Fruit fly (Drosophila melanogaster) whole organism, embryonic: ENCODE data around the gene CG11089.

Source experiments
- Abd-B ChIP-seq: fragments of 200-800 bp; sonication (Bioruptor generic); optimal IDR thresholded peaks from 2 replicates; lab custom pipeline; 2018; ENCODE audit warnings: missing biosample characterization, mild to moderate bottlenecking, missing genetic modification characterization, moderate library complexity
- Asciz ChIP-seq: fragments of 200-800 bp; sonication (Bioruptor generic); optimal IDR thresholded peaks from 2 replicates; lab custom pipeline; 2017; ENCODE audit warnings: missing biosample characterization, mild to moderate bottlenecking, missing genetic modification characterization, missing genetic modification reagents
- BtbVII ChIP-seq: fragments of 200-800 bp; sonication (Bioruptor generic); optimal IDR thresholded peaks from 3 replicates; lab custom pipeline; 2017; ENCODE audit warnings: missing biosample characterization, mild to moderate bottlenecking, missing genetic modification characterization
- CG10147 ChIP-seq: fragments of 200-800 bp; sonication (Bioruptor generic); optimal IDR thresholded peaks from 2 replicates; lab custom pipeline; 2019; ENCODE audit warnings: missing biosample characterization, mild to moderate bottlenecking, missing genetic modification characterization, moderate library complexity
- CG12155 ChIP-seq: fragments of 200-800 bp; sonication (Bioruptor generic); optimal IDR thresholded peaks from 3 replicates; lab custom pipeline; 2016; ENCODE audit warnings: missing biosample characterization, missing genetic modification characterization
- CG12219 ChIP-seq: fragments of 200-800 bp; sonication (Bioruptor generic); optimal IDR thresholded peaks from 3 replicates; lab custom pipeline; 2018; ENCODE audit warnings: missing biosample characterization, mild to moderate bottlenecking, missing genetic modification characterization
- CG1233 ChIP-seq: fragments of 200-800 bp; sonication (Bioruptor generic); optimal IDR thresholded peaks from 4 replicates; lab custom pipeline; 2018; ENCODE audit warnings: missing biosample characterization, mild to moderate bottlenecking, missing genetic modification characterization
- CG13424 ChIP-seq: fragments of 200-800 bp; sonication (Bioruptor generic); optimal IDR thresholded peaks from 2 replicates; lab custom pipeline; 2019; ENCODE audit warnings: missing biosample characterization, mild to moderate bottlenecking, missing genetic modification characterization, moderate library complexity
- CG14441 ChIP-seq: fragments of 200-800 bp; sonication (Bioruptor generic); IDR thresholded peaks from 2 replicates; pipeline ENCODE4 v1.3.6; 2022; ENCODE audit warnings: missing biosample characterization, missing genetic modification characterization
- CG14965 ChIP-seq: fragments of 200-800 bp; sonication (Bioruptor generic); optimal IDR thresholded peaks from 2 replicates; lab custom pipeline; 2016; ENCODE audit warnings: missing biosample characterization, missing genetic modification characterization, borderline replicate concordance
- CG1602 ChIP-seq: fragments of 200-800 bp; sonication (Bioruptor generic); optimal IDR thresholded peaks from 3 replicates; lab custom pipeline; 2016; ENCODE audit warnings: missing biosample characterization, missing genetic modification characterization
- CG17568 ChIP-seq: fragments of 200-800 bp; sonication (Bioruptor generic); optimal IDR thresholded peaks from 2 replicates; lab custom pipeline; 2018; ENCODE audit warnings: missing biosample characterization, mild to moderate bottlenecking, missing genetic modification characterization, moderate library complexity
- CG18011 ChIP-seq: fragments of 200-800 bp; sonication (Bioruptor generic); optimal IDR thresholded peaks from 2 replicates; lab custom pipeline; 2017; ENCODE audit warnings: missing biosample characterization, missing genetic modification characterization, mild to moderate bottlenecking, moderate library complexity, missing genotype
- CG18619 ChIP-seq: fragments of 200-800 bp; sonication (Bioruptor generic); optimal IDR thresholded peaks from 3 replicates; lab custom pipeline; 2017; ENCODE audit warnings: missing biosample characterization, mild to moderate bottlenecking, missing genetic modification characterization
- CG18764 ChIP-seq: fragments of 200-800 bp; sonication (Bioruptor generic); optimal IDR thresholded peaks from 3 replicates; lab custom pipeline; 2016; ENCODE audit warnings: missing biosample characterization, missing genetic modification characterization
- CG3065 ChIP-seq: fragments of 200-800 bp; sonication (Bioruptor generic); optimal IDR thresholded peaks from 2 replicates; lab custom pipeline; 2016; ENCODE audit warnings: missing biosample characterization, missing genetic modification characterization
- CG4282 ChIP-seq: fragments of 200-800 bp; sonication (Bioruptor generic); optimal IDR thresholded peaks from 2 replicates; lab custom pipeline; 2016; ENCODE audit warnings: missing biosample characterization, missing genetic modification characterization
- CG4360 ChIP-seq: fragments of 200-800 bp; sonication (Bioruptor generic); IDR thresholded peaks from 2 replicates; pipeline ENCODE4 v1.3.6; 2022; ENCODE audit warnings: missing biosample characterization, missing genetic modification characterization
- CG4424 ChIP-seq: fragments of 200-800 bp; sonication (Bioruptor generic); optimal IDR thresholded peaks from 3 replicates; lab custom pipeline; 2016; ENCODE audit warnings: missing biosample characterization, missing genetic modification characterization
- CG5245 ChIP-seq: fragments of 200-800 bp; sonication (Bioruptor generic); optimal IDR thresholded peaks from 3 replicates; lab custom pipeline; 2016; ENCODE audit warnings: missing biosample characterization, missing genetic modification characterization
- CG6175 ChIP-seq: fragments of 200-800 bp; sonication (Bioruptor generic); IDR thresholded peaks from 3 replicates; pipeline ENCODE4 v1.3.6; 2022; ENCODE audit warnings: missing biosample characterization, missing genetic modification characterization
- CG6689 ChIP-seq: fragments of 200-800 bp; sonication (Bioruptor generic); IDR thresholded peaks from 2 replicates; pipeline ENCODE4 v1.3.6; 2022; ENCODE audit warnings: missing biosample characterization, missing genetic modification characterization
- CG8290 ChIP-seq, 3 experiments: fragments of 200-800 bp; sonication (Bioruptor generic); optimal IDR thresholded peaks; 2 replicates each; lab custom pipeline; 2016 to 2019; ENCODE audit warnings: missing biosample characterization in 3 of 3, missing genetic modification characterization in 3 of 3, mild to moderate bottlenecking in 2 of 3, moderate library complexity in 1 of 3
- CoRest ChIP-seq: fragments of 200-800 bp; sonication (Bioruptor generic); optimal IDR thresholded peaks from 3 replicates; lab custom pipeline; 2018; ENCODE audit warnings: missing biosample characterization, mild to moderate bottlenecking, missing genetic modification characterization, moderate library complexity
- Doc2 ChIP-seq: fragments of 200-800 bp; sonication (Bioruptor generic); IDR thresholded peaks from 2 replicates; pipeline ENCODE4 v1.3.6; 2022; ENCODE audit warnings: missing biosample characterization, missing genetic modification characterization
- Hsf ChIP-seq: fragments of 200-800 bp; sonication (Bioruptor generic); optimal IDR thresholded peaks from 3 replicates; lab custom pipeline; 2016; ENCODE audit warnings: missing biosample characterization, missing genetic modification characterization
- Jarid2 ChIP-seq: fragments of 200-800 bp; sonication (Bioruptor generic); optimal IDR thresholded peaks from 3 replicates; lab custom pipeline; 2017; ENCODE audit warnings: mild to moderate bottlenecking, missing biosample characterization, missing genetic modification reagents, missing genetic modification characterization
- Med ChIP-seq: fragments of 200-800 bp; sonication (Bioruptor generic); peaks from one replicate; lab custom pipeline; 2016; ENCODE audit warnings: missing biosample characterization, missing genetic modification characterization, mild to moderate bottlenecking, inconsistent platforms, moderate library complexity
- Myb ChIP-seq: fragments of 200-800 bp; sonication (Bioruptor generic); optimal IDR thresholded peaks from 2 replicates; lab custom pipeline; 2016; ENCODE audit warnings: missing biosample characterization, missing genetic modification characterization
- NfI ChIP-seq: fragments of 200-800 bp; sonication (Bioruptor generic); optimal IDR thresholded peaks from 3 replicates; lab custom pipeline; 2018; ENCODE audit warnings: missing biosample characterization, mild to moderate bottlenecking, missing genetic modification characterization, moderate library complexity
- Oaz ChIP-seq: fragments of 200-800 bp; sonication (Bioruptor generic); IDR thresholded peaks from 2 replicates; pipeline ENCODE4 v1.3.6; 2022; ENCODE audit warnings: missing biosample characterization, missing genetic modification characterization
- Optix ChIP-seq: fragments of 200-800 bp; sonication (Bioruptor generic); IDR thresholded peaks from 3 replicates; pipeline ENCODE4 v1.3.6; 2022; ENCODE audit warnings: missing biosample characterization, missing genetic modification characterization
- Rfx ChIP-seq: fragments of 200-800 bp; sonication (Bioruptor generic); IDR thresholded peaks from 2 replicates; pipeline ENCODE4 v1.3.6; 2022; ENCODE audit warnings: missing biosample characterization, missing genetic modification characterization
- ab ChIP-seq: fragments of 200-800 bp; sonication (Bioruptor generic); optimal IDR thresholded peaks from 2 replicates; lab custom pipeline; 2016; ENCODE audit warnings: missing biosample characterization, missing genetic modification characterization
- aop ChIP-seq: fragments of 200-800 bp; sonication (Bioruptor generic); IDR thresholded peaks from 2 replicates; pipeline ENCODE4 v1.3.6; 2022; ENCODE audit warnings: missing biosample characterization, missing genetic modification characterization
- cg ChIP-seq: fragments of 200-800 bp; sonication (Bioruptor generic); optimal IDR thresholded peaks from 3 replicates; lab custom pipeline; 2019; ENCODE audit warnings: missing biosample characterization, mild to moderate bottlenecking, missing genetic modification characterization, moderate library complexity
- crol ChIP-seq: fragments of 200-800 bp; sonication (Bioruptor generic); IDR thresholded peaks from 2 replicates; pipeline ENCODE4 v1.3.6; 2022; ENCODE audit warnings: missing biosample characterization, missing genetic modification characterization
- dpn ChIP-seq, 2 experiments: fragments of 200-800 bp; sonication (Bioruptor generic); optimal IDR thresholded peaks; 3 replicates each; lab custom pipeline; 2016; ENCODE audit warnings: missing biosample characterization in 2 of 2, missing genetic modification characterization in 2 of 2
- emc ChIP-seq: fragments of 200-800 bp; sonication (Bioruptor generic); optimal IDR thresholded peaks from 2 replicates; lab custom pipeline; 2016; ENCODE audit warnings: missing biosample characterization, missing genetic modification characterization
- gfzf ChIP-seq: fragments of 200-800 bp; sonication (Bioruptor generic); optimal IDR thresholded peaks from 2 replicates; lab custom pipeline; 2016; ENCODE audit warnings: missing biosample characterization, mild to moderate bottlenecking, missing genetic modification characterization, moderate library complexity
- ind ChIP-seq: fragments of 200-800 bp; sonication (Bioruptor generic); optimal IDR thresholded peaks from 3 replicates; lab custom pipeline; 2016; ENCODE audit warnings: missing biosample characterization, missing genetic modification characterization
- knrl ChIP-seq: fragments of 200-800 bp; sonication (Bioruptor generic); IDR thresholded peaks from 3 replicates; pipeline ENCODE4 v1.3.6; 2022; ENCODE audit warnings: missing biosample characterization, missing genetic modification characterization; ENCODE audit not compliant: partially characterized antibody
- lmd ChIP-seq: fragments of 200-800 bp; sonication (Bioruptor generic); IDR thresholded peaks from 2 replicates; pipeline ENCODE4 v1.3.6; 2022; ENCODE audit warnings: missing biosample characterization, missing genetic modification characterization
- p53 ChIP-seq: fragments of 200-800 bp; sonication (Bioruptor generic); optimal IDR thresholded peaks from 2 replicates; lab custom pipeline; 2016; ENCODE audit warnings: missing biosample characterization, missing genetic modification characterization
- pnt ChIP-seq: fragments of 200-800 bp; sonication (Bioruptor generic); optimal IDR thresholded peaks from 3 replicates; lab custom pipeline; 2016; ENCODE audit warnings: missing biosample characterization, missing genetic modification characterization
- shn ChIP-seq: fragments of 200-800 bp; sonication (Bioruptor generic); optimal IDR thresholded peaks from 3 replicates; lab custom pipeline; 2016; ENCODE audit warnings: missing biosample characterization, missing genetic modification characterization
- sisA ChIP-seq: fragments of 200-800 bp; sonication (Bioruptor generic); IDR thresholded peaks from 2 replicates; pipeline ENCODE4 v1.3.6; 2022; ENCODE audit warnings: missing biosample characterization, missing genetic modification characterization
- slbo ChIP-seq: fragments of 200-800 bp; sonication (Bioruptor generic); IDR thresholded peaks from 2 replicates; pipeline ENCODE4 v1.3.6; 2022; ENCODE audit warnings: missing biosample characterization, missing genetic modification characterization
- tap ChIP-seq: fragments of 200-800 bp; optimal IDR thresholded peaks from 3 replicates; lab custom pipeline; 2019; ENCODE audit warnings: missing biosample characterization, mild to moderate bottlenecking, missing genetic modification characterization, moderate library complexity
- tup ChIP-seq: fragments of 200-800 bp; sonication (Bioruptor generic); optimal IDR thresholded peaks from 2 replicates; lab custom pipeline; 2016; ENCODE audit warnings: missing biosample characterization, mild to moderate bottlenecking, missing genetic modification characterization, moderate library complexity
- vvl ChIP-seq: fragments of 200-800 bp; sonication (Bioruptor generic); IDR thresholded peaks from 2 replicates; pipeline ENCODE4 v1.3.6; 2022; ENCODE audit warnings: missing biosample characterization, missing genetic modification characterization

CG11089 gene

dm6 chr3R:24829887-24830351 is 46.9 kb upstream of the CG11089 start, which contains the start of the genes Kaz and CG43273 (continued):
- TF ChIP-seq lmd (peak; percentile 34; the same call in 1 of the 2 replicates), shn (GFP tag; lab: Kevin White, UChicago) (no peak), CG6175 (GFP tag; lab: Robert Waterston, UW) (no peak), Optix (no peak), CG3065 (no peak), Med (peak; percentile 81), CG6689 (GFP tag; lab: Robert Waterston, UW) (no peak), Asciz (no peak), slbo (GFP tag; lab: Robert Waterston, UW) (peak; percentile 71), CG1233 (GFP tag; lab: Kevin White, UChicago) (peak; percentile 22), CG18619 (GFP tag; lab: Kevin White, UChicago) (peak; percentile 36), CG14965 (no peak), CG12219 (GFP tag; lab: Kevin White, UChicago) (no peak), CG18764 (GFP tag; lab: Kevin White, UChicago) (no peak), Jarid2 (no peak), ind (peak; percentile 56), vvl (peak; percentile 69), Abd-B (GFP tag; lab: Kevin White, UChicago) (peak; percentile 81), gfzf (no peak), CG5245 (no peak), cg (no peak), CG18011 (GFP tag; lab: Kevin White, UChicago) (peak; percentile 57), sisA (GFP tag; lab: Robert Waterston, UW) (peak; percentile 5; the same call in 1 of the 2 replicates), dpn (GFP tag; optimal IDR thresholded peaks at IDR 0.05; lab: Kevin White, UChicago) (peak in 1 of 2 experiments; percentile 68), emc (GFP tag; lab: Kevin White, UChicago) (no peak), p53 (GFP tag; lab: Kevin White, UChicago) (no peak), Oaz (GFP tag; lab: Robert Waterston, UW) (no peak), tap (tag; lab: Kevin White, UChicago) (no peak), CG4360 (GFP tag; lab: Robert Waterston, UW) (no peak), Doc2 (GFP tag; lab: Robert Waterston, UW) (no peak), CoRest (peak; percentile 79), CG4424 (GFP tag; lab: Kevin White, UChicago) (peak; percentile 51), knrl (GFP tag; lab: Robert Waterston, UW) (no peak), Myb (no peak), Rfx (GFP tag; lab: Robert Waterston, UW) (peak; percentile 73), pnt (GFP tag; lab: Kevin White, UChicago) (peak; percentile 3), CG8290 (GFP tag; optimal IDR thresholded peaks at IDR 0.05; lab: Kevin White, UChicago) (peak; percentile 12), CG8290 (tag; optimal IDR thresholded peaks at IDR 0.05; lab: Kevin White, UChicago) (no peak), CG13424 (tag; lab: Kevin White, UChicago) (peak; percentile 77), CG14441 (GFP tag; lab: Robert Waterston, UW) (no peak), tup (GFP tag; lab: Kevin White, UChicago) (no peak), CG1602 (GFP tag; lab: Kevin White, UChicago) (peak; percentile 48), ab (GFP tag; lab: Kevin White, UChicago) (no peak), BtbVII (GFP tag; lab: Kevin White, UChicago) (no peak), CG10147 (no peak), CG4282 (no peak), CG12155 (GFP tag; lab: Kevin White, UChicago) (peak; percentile 61), NfI (peak; percentile 74), CG17568 (GFP tag; lab: Kevin White, UChicago) (no peak), aop (no peak), crol (GFP tag; lab: Robert Waterston, UW) (no peak), Hsf (GFP tag; lab: Kevin White, UChicago) (peak; percentile 42)
